Worm (Caenorhabditis elegans): Measurements from ENCODE around the gene col-129.

col-129 gene

DNA sequence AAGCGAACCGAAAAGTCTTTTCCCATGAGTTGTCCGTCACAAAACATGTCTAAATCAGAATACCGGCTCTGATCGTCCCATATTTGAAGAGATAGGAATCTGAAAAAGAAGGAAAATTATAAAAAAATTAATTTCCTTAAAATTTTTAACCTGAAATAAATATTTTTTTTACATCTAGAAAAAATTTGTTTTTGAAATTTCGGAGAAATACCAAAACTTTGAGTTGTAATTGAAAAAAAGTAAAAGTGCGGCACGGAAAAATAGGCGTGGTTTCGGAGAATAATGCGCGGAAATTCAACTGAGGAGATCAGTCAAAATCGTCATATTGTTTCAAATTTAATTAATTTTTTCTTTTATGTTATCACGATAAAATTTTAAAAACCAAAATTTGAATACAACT, 20.7 kb downstream of the col-129 start, which contains the start of gene F11A10.6:
Gene F11A10.6 (minus strand): TSS at position 101 of the 400 bp plus-strand sequence.
- TF ChIP-seq lin-39 (tag; optimal IDR thresholded peaks at IDR 0.05) = no peak

DNA sequence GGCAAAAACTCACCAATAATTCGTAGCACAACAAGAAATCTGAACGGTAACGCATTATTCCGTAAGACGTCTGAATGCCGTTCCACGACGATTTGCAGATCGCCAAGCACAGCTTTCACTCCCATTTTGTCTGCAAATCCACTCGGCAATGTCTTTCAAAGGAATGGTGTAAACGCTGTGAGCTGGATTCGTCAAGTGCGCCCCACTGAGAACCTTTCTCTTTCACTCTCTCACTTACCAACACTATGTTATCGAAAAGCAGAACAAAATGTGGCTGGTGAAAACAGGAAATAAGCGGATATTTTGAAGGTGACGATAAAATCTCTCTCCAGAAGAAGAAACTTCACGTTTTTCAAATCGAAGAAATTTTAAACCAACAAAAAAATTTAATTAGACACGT, 21.3 kb downstream of the col-129 start:
- TF ChIP-seq snpc-4 (tag; optimal IDR thresholded peaks at IDR 0.05) (peak; percentile 24), nfya-1 (tag; optimal IDR thresholded peaks at IDR 0.05; ENCODE audit: insufficient read depth) (peak; percentile 61), lin-15B (tag; optimal IDR thresholded peaks at IDR 0.05) (peak; percentile 81), ztf-4 (tag; optimal IDR thresholded peaks at IDR 0.05) (no peak), elt-1 (tag; optimal IDR thresholded peaks at IDR 0.05) (no peak), ztf-11 (tag; optimal IDR thresholded peaks at IDR 0.05) (no peak), fkh-2 (tag; optimal IDR thresholded peaks at IDR 0.05) (no peak), nhr-25 (tag; optimal IDR thresholded peaks at IDR 0.05) (peak; percentile 65), nhr-77 (tag; optimal IDR thresholded peaks at IDR 0.05) (no peak), nhr-12 (tag; optimal IDR thresholded peaks at IDR 0.05) (no peak), lsy-12 (tag; optimal IDR thresholded peaks at IDR 0.05) (no peak), pha-4 (tag; optimal IDR thresholded peaks at IDR 0.05) (peak; percentile 69), lin-39 (tag; optimal IDR thresholded peaks at IDR 0.05) (peak; percentile 35), egl-5 (tag; optimal IDR thresholded peaks at IDR 0.05) (peak; percentile 26), skn-1 (tag; optimal IDR thresholded peaks at IDR 0.05) (peak; percentile 31)

DNA sequence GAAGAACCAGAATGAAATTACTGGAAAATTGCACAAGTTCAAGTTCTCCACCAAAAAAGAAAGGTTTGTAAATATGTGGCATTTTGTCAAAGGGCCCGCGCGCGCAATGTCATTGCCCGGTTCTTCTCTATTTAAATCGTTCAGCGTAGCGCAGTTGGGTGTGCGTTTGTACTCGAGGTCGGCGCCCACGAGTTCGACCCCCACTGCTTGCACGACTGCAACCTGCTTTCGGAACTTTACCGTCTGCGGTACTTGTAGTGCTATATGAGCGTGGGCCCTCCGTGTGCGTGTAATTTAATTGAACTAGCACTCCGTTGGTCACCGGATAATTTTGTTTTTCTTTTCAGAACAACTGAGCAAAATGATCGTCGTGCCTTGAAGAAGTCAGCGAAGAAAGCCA, 23.7 kb downstream of the col-129 start:
- TF ChIP-seq elt-1 (tag; optimal IDR thresholded peaks at IDR 0.05) (no peak), ztf-4 (tag; optimal IDR thresholded peaks at IDR 0.05) (peak; percentile 19), nhr-76 (tag; optimal IDR thresholded peaks at IDR 0.05) (peak; percentile 48), nhr-25 (tag; optimal IDR thresholded peaks at IDR 0.05) (peak; percentile 79), fkh-2 (tag; optimal IDR thresholded peaks at IDR 0.05) (no peak), ceh-28 (tag; optimal IDR thresholded peaks at IDR 0.05) (no peak), zag-1 (tag; optimal IDR thresholded peaks at IDR 0.05) (no peak), ceh-16 (tag; optimal IDR thresholded peaks at IDR 0.05) (no peak), pqm-1 (tag; optimal IDR thresholded peaks at IDR 0.05) (peak; percentile 16), egl-27 (tag; optimal IDR thresholded peaks at IDR 0.05) (no peak), nhr-77 (tag; optimal IDR thresholded peaks at IDR 0.05) (peak; percentile 32), snpc-4 (tag; optimal IDR thresholded peaks at IDR 0.05) (peak; percentile 46), mml-1 (tag; optimal IDR thresholded peaks at IDR 0.05) (no peak), elt-2 (tag; optimal IDR thresholded peaks at IDR 0.05) (peak; percentile 60), nfya-1 (tag; optimal IDR thresholded peaks at IDR 0.05; ENCODE audit: insufficient read depth) (peak; percentile 68), jun-1 (tag; optimal IDR thresholded peaks at IDR 0.05) (no peak), fkh-10 (GFP tag; optimal IDR thresholded peaks at IDR 0.05) (no peak), ceh-82 (tag; optimal IDR thresholded peaks at IDR 0.05) (no peak), eor-1 (tag; optimal IDR thresholded peaks at IDR 0.05) (no peak), fos-1 (tag; optimal IDR thresholded peaks at IDR 0.05) (no peak), ZK546.5 (tag; optimal IDR thresholded peaks at IDR 0.05) (no peak), ama-1 (optimal IDR thresholded peaks at IDR 0.05) (peak; percentile 71), lin-15B (tag; optimal IDR thresholded peaks at IDR 0.05) (peak; percentile 19), unc-62 (GFP tag; optimal IDR thresholded peaks at IDR 0.05) (no peak), sea-2 (GFP tag; optimal IDR thresholded peaks at IDR 0.05) (no peak), nhr-43 (tag; optimal IDR thresholded peaks at IDR 0.05; ENCODE audit: poor library complexity, severe bottlenecking) (peak; percentile 83), lsy-12 (tag; optimal IDR thresholded peaks at IDR 0.05) (peak; percentile 84), nhr-28 (tag; optimal IDR thresholded peaks at IDR 0.05) (no peak), unc-39 (tag; optimal IDR thresholded peaks at IDR 0.05) (no peak), pha-4 (tag; optimal IDR thresholded peaks at IDR 0.05) (peak; percentile 82), R02D3.7 (tag; optimal IDR thresholded peaks at IDR 0.05) (peak; percentile 52), lin-39 (tag; optimal IDR thresholded peaks at IDR 0.05) (peak; percentile 86), ceh-9 (tag; optimal IDR thresholded peaks at IDR 0.05) (no peak), aly-2 (tag; optimal IDR thresholded peaks at IDR 0.05) (no peak), elt-3 (tag; optimal IDR thresholded peaks at IDR 0.05) (peak in 1 of 3 experiments; percentile 59), skn-1 (tag; optimal IDR thresholded peaks at IDR 0.05) (peak; percentile 15), nhr-12 (tag; optimal IDR thresholded peaks at IDR 0.05) (no peak), mdl-1 (tag; optimal IDR thresholded peaks at IDR 0.05) (no peak), nhr-67 (tag; optimal IDR thresholded peaks at IDR 0.05) (no peak), nhr-11 (tag; optimal IDR thresholded peaks at IDR 0.05) (no peak), ztf-11 (tag; optimal IDR thresholded peaks at IDR 0.05) (no peak), nhr-237 (tag; optimal IDR thresholded peaks at IDR 0.05) (no peak), egl-5 (tag; optimal IDR thresholded peaks at IDR 0.05) (no peak), daf-12 (tag; optimal IDR thresholded peaks at IDR 0.05) (no peak), tbx-2 (tag; optimal IDR thresholded peaks at IDR 0.05) (peak; percentile 63), hmg-11 (tag; optimal IDR thresholded peaks at IDR 0.05) (peak; percentile 85), nhr-23 (tag; optimal IDR thresholded peaks at IDR 0.05) (peak; percentile 63)

Data from whole organism, L3 larva.